Fruit fly (Drosophila melanogaster) whole organism, embryonic: ENCODE results near the gene Gdh.

Experiments
- CG11093 ChIP-seq: fragments of 200-800 bp; sonication (Bioruptor generic); IDR thresholded peaks from 3 replicates; pipeline ENCODE4 v1.3.6; 2022; ENCODE audit warnings: missing biosample characterization, missing genetic modification characterization
- CG11504 ChIP-seq: fragments of 200-800 bp; sonication (Bioruptor generic); optimal IDR thresholded peaks from 3 replicates; lab custom pipeline; 2019; ENCODE audit warnings: missing biosample characterization, mild to moderate bottlenecking, missing genetic modification characterization, moderate library complexity
- CG11695 ChIP-seq: fragments of 200-800 bp; sonication (Bioruptor generic); IDR thresholded peaks from 3 replicates; pipeline ENCODE4 v1.3.6; 2022; ENCODE audit warnings: missing biosample characterization, missing genetic modification characterization
- CG12391 ChIP-seq: fragments of 200-800 bp; sonication (Bioruptor generic); optimal IDR thresholded peaks from 3 replicates; lab custom pipeline; 2018; ENCODE audit warnings: missing biosample characterization, mild to moderate bottlenecking, missing genetic modification characterization, moderate library complexity
- CG13624 ChIP-seq: fragments of 200-800 bp; sonication (Bioruptor generic); optimal IDR thresholded peaks from 2 replicates; lab custom pipeline; 2016; ENCODE audit warnings: missing biosample characterization, missing genetic modification characterization
- CG13775 ChIP-seq: fragments of 200-800 bp; sonication (Bioruptor generic); optimal IDR thresholded peaks from 3 replicates; lab custom pipeline; 2017; ENCODE audit warnings: missing biosample characterization, mild to moderate bottlenecking, missing genetic modification characterization
- CG17359 ChIP-seq: fragments of 200-800 bp; sonication (Bioruptor generic); optimal IDR thresholded peaks from 3 replicates; lab custom pipeline; 2018; ENCODE audit warnings: missing biosample characterization, mild to moderate bottlenecking, missing genetic modification characterization, moderate library complexity
- CG17829 ChIP-seq: fragments of 200-800 bp; optimal IDR thresholded peaks from 2 replicates; lab custom pipeline; 2019; ENCODE audit warnings: missing biosample characterization, mild to moderate bottlenecking, missing genetic modification characterization, moderate library complexity
- CG2202 ChIP-seq: fragments of 200-800 bp; sonication (Bioruptor generic); optimal IDR thresholded peaks from 2 replicates; lab custom pipeline; 2018; ENCODE audit warnings: missing biosample characterization, mild to moderate bottlenecking, missing genetic modification characterization
- CG2678 ChIP-seq: fragments of 200-800 bp; sonication (Bioruptor generic); optimal IDR thresholded peaks from 3 replicates; lab custom pipeline; 2019; ENCODE audit warnings: missing biosample characterization, mild to moderate bottlenecking, missing genetic modification characterization, moderate library complexity
- CG2712 ChIP-seq: fragments of 200-800 bp; optimal IDR thresholded peaks from 3 replicates; lab custom pipeline; 2019; ENCODE audit warnings: missing biosample characterization, mild to moderate bottlenecking, missing genetic modification characterization, moderate library complexity
- CG30020 ChIP-seq: fragments of 200-800 bp; optimal IDR thresholded peaks from 2 replicates; lab custom pipeline; 2019; ENCODE audit warnings: missing biosample characterization, mild to moderate bottlenecking, missing genetic modification characterization, moderate library complexity
- CG32532 ChIP-seq: fragments of 200-800 bp; sonication (Bioruptor generic); IDR thresholded peaks from 2 replicates; pipeline ENCODE4 v1.3.6; 2022; ENCODE audit warnings: missing biosample characterization, missing genetic modification characterization
- CG6689 ChIP-seq: fragments of 200-800 bp; sonication (Bioruptor generic); IDR thresholded peaks from 2 replicates; pipeline ENCODE4 v1.3.6; 2022; ENCODE audit warnings: missing biosample characterization, missing genetic modification characterization
- CG7556 ChIP-seq: fragments of 200-800 bp; sonication (Bioruptor generic); optimal IDR thresholded peaks from 2 replicates; lab custom pipeline; 2017; ENCODE audit warnings: missing biosample characterization, mild to moderate bottlenecking, missing genetic modification characterization
- CG8388 ChIP-seq: fragments of 200-800 bp; sonication (Bioruptor generic); optimal IDR thresholded peaks from 2 replicates; lab custom pipeline; 2019; ENCODE audit warnings: missing biosample characterization, mild to moderate bottlenecking, missing genetic modification characterization, moderate library complexity
- CTCF ChIP-seq: fragments of 200-800 bp; sonication (Bioruptor generic); optimal IDR thresholded peaks from 2 replicates; lab custom pipeline; 2017; ENCODE audit warnings: missing biosample characterization, mild to moderate bottlenecking, missing genetic modification characterization, moderate library complexity
- Dek ChIP-seq: fragments of 200-800 bp; sonication (Bioruptor generic); optimal IDR thresholded peaks from 3 replicates; lab custom pipeline; 2019; ENCODE audit warnings: missing biosample characterization, mild to moderate bottlenecking, missing genetic modification characterization, moderate library complexity
- Dip3 ChIP-seq: fragments of 200-800 bp; sonication (Bioruptor generic); optimal IDR thresholded peaks from 3 replicates; lab custom pipeline; 2016; ENCODE audit warnings: missing biosample characterization, missing genetic modification characterization
- H15 ChIP-seq: fragments of 200-800 bp; sonication (Bioruptor generic); IDR thresholded peaks from 3 replicates; pipeline ENCODE4 v1.3.6; 2022; ENCODE audit warnings: missing biosample characterization, missing genetic modification characterization
- H2.0 ChIP-seq: fragments of 200-800 bp; sonication (Bioruptor generic); IDR thresholded peaks from 2 replicates; pipeline ENCODE4 v1.3.6; 2022; ENCODE audit warnings: missing biosample characterization, missing genetic modification characterization
- Ptx1 ChIP-seq: fragments of 200-800 bp; sonication (Bioruptor generic); IDR thresholded peaks from 2 replicates; pipeline ENCODE4 v1.3.6; 2022; ENCODE audit warnings: missing biosample characterization, missing genetic modification characterization
- Ssrp ChIP-seq: fragments of 200-800 bp; sonication (Bioruptor generic); optimal IDR thresholded peaks from 2 replicates; lab custom pipeline; 2018; ENCODE audit warnings: missing biosample characterization, mild to moderate bottlenecking, missing genetic modification characterization, moderate library complexity
- YL-1 ChIP-seq: fragments of 200-800 bp; sonication (Bioruptor generic); optimal IDR thresholded peaks from 3 replicates; lab custom pipeline; 2017; ENCODE audit warnings: missing biosample characterization, mild to moderate bottlenecking, missing genetic modification characterization
- ash1 ChIP-seq: fragments of 200-800 bp; sonication (Bioruptor generic); optimal IDR thresholded peaks from 2 replicates; lab custom pipeline; 2018; ENCODE audit warnings: missing biosample characterization, mild to moderate bottlenecking, missing genetic modification characterization
- bsh ChIP-seq, 2 experiments: fragments of 200-800 bp; sonication (Bioruptor generic); optimal IDR thresholded peaks; 2 replicates each; lab custom pipeline; 2017 to 2018; ENCODE audit warnings: mild to moderate bottlenecking in 2 of 2, missing biosample characterization in 2 of 2, missing genetic modification characterization in 2 of 2, moderate library complexity in 1 of 2
- chn ChIP-seq: fragments of 200-800 bp; sonication (Bioruptor generic); optimal IDR thresholded peaks from 2 replicates; lab custom pipeline; 2016; ENCODE audit warnings: missing biosample characterization, missing genetic modification characterization
- ci ChIP-seq: fragments of 200-800 bp; sonication (Bioruptor generic); IDR thresholded peaks from 3 replicates; pipeline ENCODE4 v1.3.6; 2022; ENCODE audit warnings: missing biosample characterization, missing genetic modification characterization
- dmrt11E ChIP-seq: fragments of 200-800 bp; sonication (Bioruptor generic); optimal IDR thresholded peaks from 3 replicates; lab custom pipeline; 2018; ENCODE audit warnings: missing biosample characterization, mild to moderate bottlenecking, missing genetic modification characterization, moderate library complexity
- dysf ChIP-seq: fragments of 200-800 bp; sonication (Bioruptor generic); IDR thresholded peaks from 3 replicates; pipeline ENCODE4 v1.3.6; 2022; ENCODE audit warnings: missing biosample characterization, missing genetic modification characterization
- gce ChIP-seq: fragments of 200-800 bp; sonication (Bioruptor generic); IDR thresholded peaks from 3 replicates; pipeline ENCODE4 v1.3.6; 2022; ENCODE audit warnings: missing biosample characterization, missing genetic modification characterization
- hkb ChIP-seq, 2 experiments: fragments of 200-800 bp in 1 of 2; fragments of >200 bp in 1 of 2; sonication (Bioruptor generic) in 1 of 2; IDR thresholded peaks in 1 of 2; optimal IDR thresholded peaks in 1 of 2; 2 replicates each; pipeline versions ENCODE4 v1.3.6 to Lab custom; 2017 to 2022; ENCODE audit warnings: missing biosample characterization in 1 of 2, missing genetic modification characterization in 1 of 2
- otp ChIP-seq: fragments of 200-800 bp; sonication (Bioruptor generic); IDR thresholded peaks from 3 replicates; pipeline ENCODE4, ENCODE4 v1.3.6; 2022; ENCODE audit warnings: missing biosample characterization, missing genetic modification characterization
- row ChIP-seq: fragments of 200-800 bp; sonication (Bioruptor generic); IDR thresholded peaks from 3 replicates; pipeline ENCODE4 v1.3.6; 2022; ENCODE audit warnings: missing biosample characterization, missing genetic modification characterization
- salm ChIP-seq: fragments of 200-800 bp; sonication (Bioruptor generic); optimal IDR thresholded peaks from 2 replicates; lab custom pipeline; 2018; ENCODE audit warnings: missing biosample characterization, mild to moderate bottlenecking, missing genetic modification characterization
- sens ChIP-seq: fragments of 200-800 bp; sonication (Bioruptor generic); peaks from one replicate; lab custom pipeline; 2016; ENCODE audit warnings: missing biosample characterization, missing genetic modification characterization
- sima ChIP-seq: fragments of 200-800 bp; sonication (Bioruptor generic); optimal IDR thresholded peaks from 2 replicates; lab custom pipeline; 2016; ENCODE audit warnings: missing biosample characterization, missing genetic modification characterization
- twi ChIP-seq: fragments of 200-800 bp; optimal IDR thresholded peaks from 2 replicates; lab custom pipeline; 2019; ENCODE audit warnings: missing biosample characterization, mild to moderate bottlenecking, missing genetic modification characterization, moderate library complexity
- vvl ChIP-seq: fragments of 200-800 bp; sonication (Bioruptor generic); IDR thresholded peaks from 2 replicates; pipeline ENCODE4 v1.3.6; 2022; ENCODE audit warnings: missing biosample characterization, missing genetic modification characterization
- wdn ChIP-seq: fragments of 200-800 bp; sonication (Bioruptor generic); IDR thresholded peaks from 2 replicates; pipeline ENCODE4 v1.3.6; 2022; ENCODE audit warnings: missing biosample characterization, missing genetic modification characterization
- zfh1 ChIP-seq: fragments of 200-800 bp; sonication (Bioruptor generic); IDR thresholded peaks from 3 replicates; pipeline ENCODE4 v1.3.6; 2022; ENCODE audit warnings: missing biosample characterization, missing genetic modification characterization

Gene Gdh

DNA sequence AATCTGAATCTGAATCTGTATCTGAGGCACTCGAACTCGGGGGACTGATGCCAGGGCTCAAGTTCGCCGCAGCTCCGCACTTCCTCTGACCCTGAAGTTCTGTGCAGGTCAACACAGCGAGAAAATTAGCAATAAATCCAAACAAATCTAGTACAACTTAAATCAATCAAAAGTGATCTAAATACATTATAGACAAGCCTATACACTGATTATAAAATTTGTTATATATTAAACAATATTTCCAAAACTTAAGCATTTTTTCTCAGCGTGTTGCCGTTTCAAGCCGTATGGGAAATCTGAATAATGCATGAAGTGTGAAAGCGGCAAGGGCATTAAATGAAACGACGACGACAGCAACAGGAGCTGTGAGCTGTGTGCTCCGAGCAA, 27.9 kb downstream of the Gdh start (continued):
- no peak for TF ChIP-seq hkb (optimal IDR thresholded peaks at IDR 0.05; lab: Kevin White, UChicago)
- TF ChIP-seq hkb (GFP tag; IDR thresholded peaks at IDR 0.05; lab: Robert Waterston, UW) = peak; percentile 53
- TF ChIP-seq CG30020 = no peak
- no peak for TF ChIP-seq CG11093 (GFP tag; lab: Robert Waterston, UW)
- peak; percentile 51; the same call in 1 of the 2 replicates for TF ChIP-seq H2.0 (GFP tag; lab: Robert Waterston, UW)
- peak; percentile 41 for TF ChIP-seq CG17359 (tag; lab: Kevin White, UChicago)
- no peak for TF ChIP-seq chn
- peak; percentile 47 for TF ChIP-seq CG2712 (tag; lab: Kevin White, UChicago)
- TF ChIP-seq row (GFP tag; lab: Robert Waterston, UW) = peak; percentile 52; the same call in 2 of the 3 replicates
- 0 out of 3 replicates have a peak, but pooled peaks have one; percentile 41 for TF ChIP-seq ci (GFP tag; lab: Robert Waterston, UW)
- TF ChIP-seq CG7556 (GFP tag; lab: Kevin White, UChicago) = peak; percentile 41
- peak; percentile 50 for TF ChIP-seq CG32532 (GFP tag; lab: Robert Waterston, UW)
- peak; percentile 2 for TF ChIP-seq CG17829 (tag; lab: Kevin White, UChicago)
- peak; percentile 65 for TF ChIP-seq vvl
- TF ChIP-seq otp = 0 out of 3 replicates have a peak, but pooled peaks have one; percentile 45
- TF ChIP-seq CG13775 (GFP tag; lab: Kevin White, UChicago) = peak; percentile 16
- TF ChIP-seq CTCF (GFP tag; lab: Kevin White, UChicago) = no peak
- TF ChIP-seq ash1 = no peak
- TF ChIP-seq CG2678 (tag; lab: Kevin White, UChicago) = peak; percentile 53
- 0 out of 3 replicates have a peak, but pooled peaks have one; percentile 18 for TF ChIP-seq CG11695 (GFP tag; lab: Robert Waterston, UW)
- peak; percentile 54 for TF ChIP-seq Ptx1 (GFP tag; lab: Robert Waterston, UW)
- no peak for TF ChIP-seq zfh1 (GFP tag; lab: Robert Waterston, UW)
- peak; percentile 36; the same call in 2 of the 3 replicates for TF ChIP-seq dysf (GFP tag; lab: Robert Waterston, UW)
- peak; percentile 4 for TF ChIP-seq CG8388 (GFP tag; lab: Kevin White, UChicago)
- no peak for TF ChIP-seq sima
- peak; percentile 12 for TF ChIP-seq Ssrp (tag; lab: Kevin White, UChicago)
- TF ChIP-seq twi (tag; lab: Kevin White, UChicago) = no peak
- 0 out of 3 replicates have a peak, but pooled peaks have one; percentile 26 for TF ChIP-seq H15
- TF ChIP-seq CG12391 = peak; percentile 31
- peak; percentile 38 to 66 for TF ChIP-seq bsh (GFP tag; optimal IDR thresholded peaks at IDR 0.05; lab: Kevin White, UChicago)
- TF ChIP-seq CG2202 (tag; lab: Kevin White, UChicago) = no peak
- peak; percentile 54 for TF ChIP-seq CG11504
- no peak for TF ChIP-seq gce
- no peak for TF ChIP-seq YL-1 (GFP tag; lab: Kevin White, UChicago)
- TF ChIP-seq CG6689 = peak; percentile 26; the same call in 1 of the 2 replicates
- TF ChIP-seq wdn (GFP tag; lab: Robert Waterston, UW) = 0 out of 2 replicates have a peak, but pooled peaks have one; percentile 37
- no peak for TF ChIP-seq salm (tag; lab: Kevin White, UChicago)
- peak; percentile 18 for TF ChIP-seq Dip3 (GFP tag; lab: Kevin White, UChicago)
- TF ChIP-seq Dek = peak; percentile 2
- no peak for TF ChIP-seq CG13624 (GFP tag; lab: Kevin White, UChicago)
- TF ChIP-seq dmrt11E (tag; lab: Kevin White, UChicago) = no peak
- peak; percentile 57 for TF ChIP-seq sens
